Worm (Caenorhabditis elegans): ENCODE data around the gene mel-32.

The mel-32 gene

DNA sequence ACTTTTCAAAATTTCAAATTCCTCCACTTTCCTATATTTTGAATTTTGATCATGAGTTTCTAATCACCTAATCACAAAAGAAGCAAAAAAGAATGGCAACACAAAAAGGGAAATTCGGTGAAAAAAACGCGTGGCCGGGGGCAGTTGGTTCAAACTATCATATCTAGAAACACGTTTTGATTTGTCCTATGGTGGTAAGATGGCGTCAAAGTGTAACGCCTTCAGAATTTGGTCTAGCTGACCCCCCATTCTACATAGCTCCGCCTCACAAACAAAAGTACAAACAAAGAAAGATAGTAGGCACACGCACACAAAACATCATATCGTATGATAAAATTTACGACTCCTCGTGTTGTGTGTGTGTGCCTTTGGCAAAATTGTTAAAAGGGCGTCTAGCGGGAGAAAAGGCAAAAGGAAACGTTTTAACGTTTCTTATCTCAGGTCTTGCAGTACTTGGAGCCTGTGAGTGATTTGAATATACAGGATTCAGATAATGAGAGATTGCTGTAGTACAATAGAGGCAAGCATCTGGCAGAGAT, 20.8 kb downstream of the mel-32 start (continued):
- TF ChIP-seq rbr-2 (tag; optimal IDR thresholded peaks at IDR 0.05) (no peak), daf-19 (GFP tag; conservative IDR thresholded peaks at IDR 0.05) (no peak), spr-1 (tag; optimal IDR thresholded peaks at IDR 0.05) (no peak), lir-3 (tag; optimal IDR thresholded peaks at IDR 0.05) (no peak), ceh-82 (tag; optimal IDR thresholded peaks at IDR 0.05) (no peak), nhr-111 (GFP tag; optimal IDR thresholded peaks at IDR 0.05) (no peak), pha-4 (GFP tag; IDR thresholded peaks at IDR 0.05) (no peak), pha-4 (tag; optimal IDR thresholded peaks at IDR 0.05) (no peak), zfp-2 (tag; optimal IDR thresholded peaks at IDR 0.05) (no peak), tra-1 (GFP tag; IDR thresholded peaks at IDR 0.05) (no peak), daf-16 (GFP tag; optimal IDR thresholded peaks at IDR 0.05) (no peak), daf-16 (tag; optimal IDR thresholded peaks at IDR 0.05) (peak; percentile 73), nhr-28 (tag; optimal IDR thresholded peaks at IDR 0.05) (peak; percentile 95), nhr-25 (tag; optimal IDR thresholded peaks at IDR 0.05; ENCODE audit: borderline replicate concordance, insufficient read depth) (no peak), aly-2 (tag; optimal IDR thresholded peaks at IDR 0.05) (no peak), ceh-44 (GFP tag; IDR thresholded peaks at IDR 0.05) (no peak), nhr-42 (GFP tag; IDR thresholded peaks at IDR 0.05) (no peak), attf-4 (tag; optimal IDR thresholded peaks at IDR 0.05) (no peak), nhr-77 (tag; optimal IDR thresholded peaks at IDR 0.05) (no peak), spr-3 (GFP tag; optimal IDR thresholded peaks at IDR 0.05) (no peak), madf-5 (GFP tag; IDR thresholded peaks at IDR 0.05) (no peak), lin-13 (GFP tag; optimal IDR thresholded peaks at IDR 0.05) (no peak), hmg-1.1 (GFP tag; IDR thresholded peaks at IDR 0.05) (peak; percentile 60; the same call in 1 of the 2 replicates), egl-27 (tag; optimal IDR thresholded peaks at IDR 0.05) (no peak)

DNA sequence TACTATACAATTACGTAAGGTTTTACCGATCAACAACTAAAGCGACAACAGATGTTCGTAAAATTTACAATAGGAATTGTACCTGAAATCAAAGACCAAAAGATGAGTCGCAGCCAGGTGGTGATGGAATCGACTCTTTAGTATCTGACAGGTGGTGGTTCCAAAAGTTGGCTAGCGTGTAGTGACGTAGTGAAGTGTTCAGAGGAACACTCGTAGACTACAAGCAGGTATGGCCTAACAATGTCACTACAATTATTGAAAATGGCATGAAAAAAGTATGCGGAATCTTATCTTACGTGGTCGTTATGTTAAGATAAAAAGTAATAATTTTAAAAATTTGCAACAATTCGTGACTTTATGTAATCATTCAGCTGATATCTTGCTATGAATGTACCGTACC, 21.3 kb downstream of the mel-32 start:
- TF ChIP-seq nhr-10 (tag; optimal IDR thresholded peaks at IDR 0.05) (peak; percentile 45), lir-3 (tag; optimal IDR thresholded peaks at IDR 0.05) (no peak), hlh-30 (tag; optimal IDR thresholded peaks at IDR 0.05; ENCODE audit: insufficient read depth) (no peak), gei-8 (GFP tag; optimal IDR thresholded peaks at IDR 0.05) (no peak), aha-1 (tag) (peak; percentile 63), daf-19 (GFP tag; conservative IDR thresholded peaks at IDR 0.05) (no peak), dmd-6 (GFP tag; IDR thresholded peaks at IDR 0.05) (no peak)

DNA sequence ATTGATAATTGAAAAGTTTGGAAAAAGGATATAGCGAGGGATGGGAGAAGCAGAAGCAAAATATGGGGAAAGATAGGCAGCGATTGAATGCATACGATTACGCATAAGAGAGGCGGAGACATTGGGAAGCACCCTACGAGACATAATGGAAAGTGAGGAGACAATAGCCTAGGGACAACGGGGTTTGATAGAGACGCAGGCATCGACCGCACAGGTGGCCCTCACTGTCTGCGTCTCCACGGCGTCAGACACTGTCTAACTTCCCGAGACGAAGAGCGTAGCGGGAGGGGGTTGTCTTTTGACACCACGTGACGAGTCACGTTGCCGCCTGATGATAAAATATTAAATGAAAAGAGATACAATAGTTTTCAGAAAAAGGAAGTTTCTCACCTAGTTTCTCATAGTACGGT, 21.8 kb downstream of the mel-32 start:
- TF ChIP-seq madf-5 (GFP tag; IDR thresholded peaks at IDR 0.05) (no peak), zfp-2 (tag; optimal IDR thresholded peaks at IDR 0.05) (no peak), php-3 (GFP tag; IDR thresholded peaks at IDR 0.05) (peak; percentile 93), saeg-2 (GFP tag; IDR thresholded peaks at IDR 0.05) (peak; percentile 93), egl-27 (tag; optimal IDR thresholded peaks at IDR 0.05) (no peak), hlh-11 (tag; optimal IDR thresholded peaks at IDR 0.05) (peak; percentile 99), dpl-1 (GFP tag; optimal IDR thresholded peaks at IDR 0.05) (peak; percentile 18), nhr-42 (GFP tag; IDR thresholded peaks at IDR 0.05) (peak; percentile 85), gei-8 (GFP tag; optimal IDR thresholded peaks at IDR 0.05) (peak; percentile 74), F37D6.2 (tag; optimal IDR thresholded peaks at IDR 0.05) (peak; percentile 39), rbr-2 (tag; optimal IDR thresholded peaks at IDR 0.05) (peak; percentile 84), mep-1 (tag; optimal IDR thresholded peaks at IDR 0.05) (peak; percentile 79), F44E2.7 (GFP tag; IDR thresholded peaks at IDR 0.05) (no peak), dmd-6 (GFP tag; IDR thresholded peaks at IDR 0.05) (peak; percentile 98), nhr-102 (tag; optimal IDR thresholded peaks at IDR 0.05) (peak; percentile 92), daf-12 (tag; optimal IDR thresholded peaks at IDR 0.05) (no peak), lsy-2 (tag; optimal IDR thresholded peaks at IDR 0.05) (peak; percentile 69 to 82), ceh-62 (tag; optimal IDR thresholded peaks at IDR 0.05) (no peak), ceh-20 (GFP tag; IDR thresholded peaks at IDR 0.05) (peak; percentile 90), nhr-25 (tag; optimal IDR thresholded peaks at IDR 0.05; ENCODE audit: borderline replicate concordance, insufficient read depth) (peak; percentile 73), nhr-77 (tag; optimal IDR thresholded peaks at IDR 0.05) (peak; percentile 10), T26A8.4 (GFP tag; IDR thresholded peaks at IDR 0.05) (peak; percentile 93), nhr-76 (tag; optimal IDR thresholded peaks at IDR 0.05) (peak; percentile 40), mes-2 (tag; optimal IDR thresholded peaks at IDR 0.05; ENCODE audit: poor library complexity, severe bottlenecking) (peak; percentile 55), zfp-3 (GFP tag; conservative IDR thresholded peaks at IDR 0.05) (peak; percentile 88), nhr-237 (tag; optimal IDR thresholded peaks at IDR 0.05) (no peak), mxl-2 (GFP tag; conservative IDR thresholded peaks at IDR 0.05) (peak; percentile 62; the same call in 1 of the 2 replicates), lim-7 (GFP tag; IDR thresholded peaks at IDR 0.05) (no peak)
